Worm (Caenorhabditis elegans) whole organism, L4 larva: ENCODE results near the gene cku-80.
A peak's percentile ranks its signal among the peaks of the same experiment; 100 is the strongest.

Source experiments
- D1046.2 ChIP-seq: fragments of 200-800 bp; sonication (Bioruptor generic); IDR thresholded peaks from 2 replicates; pipeline ENCODE4 v1.3.6; 2022; ENCODE audit warnings: missing genetic modification characterization, missing compliant biosample characterization
- F10B5.3 ChIP-seq: sonication (generic microtip); optimal IDR thresholded peaks from 2 replicates; lab custom pipeline; 2016; ENCODE audit warnings: mild to moderate bottlenecking, missing genetic modification characterization, missing compliant biosample characterization
- F26F4.8 ChIP-seq: fragments of 200-800 bp; sonication (Bioruptor generic); conservative IDR thresholded peaks from 2 replicates; pipeline ENCODE4 v1.3.6; 2022; ENCODE audit warnings: missing genetic modification characterization, missing compliant biosample characterization
- F44E2.7 ChIP-seq: fragments of 200-800 bp; sonication (Bioruptor generic); IDR thresholded peaks from 2 replicates; pipeline ENCODE4 v2.1.2; 2022; ENCODE audit warnings: missing genetic modification characterization, missing compliant biosample characterization
- F49E8.2 ChIP-seq: sonication (generic microtip); optimal IDR thresholded peaks from 2 replicates; lab custom pipeline; 2016; ENCODE audit warnings: missing compliant biosample characterization, mild to moderate bottlenecking, missing genetic modification characterization, borderline replicate concordance
- T20F7.1 ChIP-seq: fragments of 200-800 bp; sonication (Bioruptor generic); optimal IDR thresholded peaks from 2 replicates; lab custom pipeline; 2018; ENCODE audit warnings: mild to moderate bottlenecking, missing genetic modification characterization, missing compliant biosample characterization
- T26A8.4 ChIP-seq: fragments of 200-800 bp; sonication (Bioruptor generic); IDR thresholded peaks from 2 replicates; pipeline ENCODE4 v1.3.6; 2022; ENCODE audit warnings: missing genetic modification characterization, missing compliant biosample characterization
- Y105C5A.15 ChIP-seq: fragments of 200-800 bp; sonication (Bioruptor generic); IDR thresholded peaks from 2 replicates; pipeline ENCODE4 v1.3.6; 2022; ENCODE audit warnings: missing genetic modification characterization, missing compliant biosample characterization
- aha-1 ChIP-seq: fragments of 150-350 bp; peaks from one replicate; lab custom pipeline; 2014; ENCODE audit warnings: missing biosample characterization, missing genetic modification characterization
- arid-1 ChIP-seq: fragments of 200-800 bp; sonication (Bioruptor generic); conservative IDR thresholded peaks from 2 replicates; pipeline ENCODE4 v1.3.6; 2022; ENCODE audit warnings: missing genetic modification reagents, missing genetic modification characterization, missing compliant biosample characterization
- ceh-20 ChIP-seq: fragments of 200-800 bp; sonication (Bioruptor generic); IDR thresholded peaks from 2 replicates; pipeline ENCODE4 v1.3.6; 2022; ENCODE audit warnings: missing genetic modification reagents, missing genetic modification characterization, missing compliant biosample characterization
- ceh-28 ChIP-seq: fragments of 150-350 bp; optimal IDR thresholded peaks from 2 replicates; lab custom pipeline; 2014; ENCODE audit warnings: missing biosample characterization, missing genetic modification reagents, missing genetic modification characterization
- ceh-32 ChIP-seq: sonication (generic microtip); optimal IDR thresholded peaks from 2 replicates; lab custom pipeline; 2016; ENCODE audit warnings: mild to moderate bottlenecking, missing genetic modification characterization, missing compliant biosample characterization; ENCODE audit not compliant: poor library complexity
- ceh-44 ChIP-seq: fragments of 200-800 bp; sonication (Bioruptor generic); IDR thresholded peaks from 2 replicates; pipeline ENCODE4 v1.3.6; 2022; ENCODE audit warnings: missing genetic modification reagents, missing genetic modification characterization, missing compliant biosample characterization
- ceh-82 ChIP-seq: sonication (generic microtip); optimal IDR thresholded peaks from 2 replicates; lab custom pipeline; 2017; ENCODE audit warnings: missing biosample characterization, missing genetic modification characterization
- daf-12 ChIP-seq: fragments of 150-350 bp; optimal IDR thresholded peaks from 2 replicates; lab custom pipeline; 2014; ENCODE audit warnings: missing biosample characterization, missing genetic modification reagents, missing genetic modification characterization
- daf-8 ChIP-seq: fragments of 200-800 bp; sonication (Bioruptor generic); IDR thresholded peaks from 2 replicates; pipeline ENCODE4 v1.3.6; 2022; ENCODE audit warnings: missing genetic modification characterization, missing compliant biosample characterization
- dmd-8 ChIP-seq: fragments of 200-800 bp; sonication (Bioruptor generic); IDR thresholded peaks from 2 replicates; pipeline ENCODE4 v1.3.6; 2022; ENCODE audit warnings: missing genetic modification characterization, missing compliant biosample characterization
- dve-1 ChIP-seq: sonication (generic microtip); optimal IDR thresholded peaks from 2 replicates; lab custom pipeline; 2017; ENCODE audit warnings: antibody characterized with exemption, mild to moderate bottlenecking, missing genetic modification characterization, missing compliant biosample characterization; ENCODE audit not compliant: insufficient read depth
- egl-27 ChIP-seq: sonication (generic microtip); optimal IDR thresholded peaks from 3 replicates; lab custom pipeline; 2017; ENCODE audit warnings: missing biosample characterization, missing genetic modification reagents, missing genetic modification characterization
- egl-43 ChIP-seq: fragments of 200-800 bp; sonication (Bioruptor generic); IDR thresholded peaks from 2 replicates; pipeline ENCODE4 v1.3.6; 2022; ENCODE audit warnings: missing genetic modification reagents, missing genetic modification characterization, missing compliant biosample characterization
- jun-1 ChIP-seq: fragments of 150-350 bp; optimal IDR thresholded peaks from 2 replicates; lab custom pipeline; 2014; ENCODE audit warnings: missing biosample characterization, missing genetic modification reagents, missing genetic modification characterization
- lin-1 ChIP-seq: fragments of 200-800 bp; sonication (Bioruptor generic); IDR thresholded peaks from 2 replicates; pipeline ENCODE4 v1.3.6; 2022; ENCODE audit warnings: missing genetic modification reagents, missing genetic modification characterization, missing compliant biosample characterization
- lin-38 ChIP-seq: fragments of 200-800 bp; sonication (Bioruptor generic); IDR thresholded peaks from 2 replicates; pipeline ENCODE4 v1.3.6; 2022; ENCODE audit warnings: missing genetic modification reagents, missing genetic modification characterization, missing compliant biosample characterization
- lin-39 ChIP-seq: fragments of 150-350 bp; optimal IDR thresholded peaks from 2 replicates; lab custom pipeline; 2014; ENCODE audit warnings: missing biosample characterization, missing genetic modification reagents, missing genetic modification characterization
- madf-9 ChIP-seq: fragments of 200-800 bp; sonication (Bioruptor generic); conservative IDR thresholded peaks from 2 replicates; pipeline ENCODE4 v1.3.6; 2022; ENCODE audit warnings: missing genetic modification reagents, missing genetic modification characterization, missing compliant biosample characterization
- mdt-29 ChIP-seq: fragments of 200-800 bp; sonication (Bioruptor generic); IDR thresholded peaks from 2 replicates; pipeline ENCODE4 v1.3.6; 2022; ENCODE audit warnings: missing genetic modification reagents, missing genetic modification characterization, missing compliant biosample characterization
- mes-2 ChIP-seq: sonication (generic microtip); optimal IDR thresholded peaks from 2 replicates; lab custom pipeline; 2016; ENCODE audit warnings: missing genotype, mild to moderate bottlenecking, missing genetic modification characterization, missing compliant biosample characterization; ENCODE audit not compliant: poor library complexity, severe bottlenecking
- mxl-2 ChIP-seq: fragments of 200-800 bp; sonication (Bioruptor generic); conservative IDR thresholded peaks from 2 replicates; pipeline ENCODE4 v1.3.6; 2022; ENCODE audit warnings: missing genetic modification reagents, missing genetic modification characterization, missing compliant biosample characterization
- nhr-76 ChIP-seq: fragments of 150-350 bp; optimal IDR thresholded peaks from 2 replicates; lab custom pipeline; 2014; ENCODE audit warnings: missing biosample characterization, missing genetic modification characterization
- php-3 ChIP-seq: fragments of 200-800 bp; sonication (Bioruptor generic); IDR thresholded peaks from 2 replicates; pipeline ENCODE4 v1.3.6; 2022; ENCODE audit warnings: missing genetic modification reagents, missing genetic modification characterization, missing compliant biosample characterization
- snpc-4 ChIP-seq: fragments of 150-350 bp; optimal IDR thresholded peaks from 2 replicates; lab custom pipeline; 2014; ENCODE audit warnings: missing biosample characterization, missing genetic modification characterization
- spr-3 ChIP-seq: fragments of 200-800 bp; sonication (Bioruptor generic); optimal IDR thresholded peaks from 2 replicates; lab custom pipeline; 2018; ENCODE audit warnings: mild to moderate bottlenecking, missing genetic modification characterization, missing compliant biosample characterization
- zip-11 ChIP-seq: fragments of 200-800 bp; sonication (Bioruptor generic); IDR thresholded peaks from 2 replicates; pipeline ENCODE4 v1.3.6; 2022; ENCODE audit warnings: missing genetic modification characterization, missing compliant biosample characterization
- zip-2 ChIP-seq: fragments of 150-350 bp; optimal IDR thresholded peaks from 2 replicates; lab custom pipeline; 2014; ENCODE audit warnings: missing biosample characterization, missing genetic modification characterization
- ztf-11 ChIP-seq: fragments of 150-350 bp; optimal IDR thresholded peaks from 2 replicates; lab custom pipeline; 2014; ENCODE audit warnings: missing biosample characterization, missing genetic modification characterization
- ztf-7 ChIP-seq: fragments of 150-350 bp; optimal IDR thresholded peaks from 2 replicates; lab custom pipeline; 2014; ENCODE audit warnings: missing biosample characterization, missing genetic modification characterization

cku-80 gene

DNA sequence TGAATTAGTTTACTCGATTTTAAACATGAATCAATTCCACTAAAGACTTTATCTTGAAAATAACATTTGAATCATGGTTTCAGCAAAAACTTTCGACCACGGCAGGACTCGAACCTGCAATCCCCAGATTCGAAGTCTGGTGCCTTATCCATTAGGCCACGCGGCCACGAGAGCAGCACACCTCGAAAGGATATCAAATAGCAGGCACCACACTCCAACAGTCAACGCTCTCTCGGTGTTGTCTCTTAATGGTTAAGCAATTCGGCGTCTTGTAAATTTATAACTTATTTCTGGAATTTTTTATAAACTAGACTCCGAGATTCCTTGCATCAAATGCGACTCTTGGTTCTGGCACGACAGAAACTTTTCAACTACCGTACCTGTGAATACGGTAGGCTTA lies 51.1 kb downstream of the cku-80 start (continued):
- TF ChIP-seq ceh-28 (no peak), daf-12 (tag; lab: Kevin White, UChicago) (no peak), spr-3 (GFP tag; lab: Kevin White, UChicago) (peak; percentile 84), madf-9 (GFP tag; lab: Robert Waterston, UW) (peak; percentile 52; the same call in 1 of the 2 replicates), ztf-7 (tag; lab: Kevin White, UChicago) (peak; percentile 64), Y105C5A.15 (GFP tag; lab: Robert Waterston, UW) (peak; percentile 85), zip-11 (no peak), lin-1 (GFP tag; lab: Robert Waterston, UW) (peak; percentile 34; the same call in 1 of the 2 replicates), ceh-20 (GFP tag; lab: Robert Waterston, UW) (no peak), arid-1 (GFP tag; lab: Robert Waterston, UW) (peak; percentile 88), mdt-29 (GFP tag; lab: Robert Waterston, UW) (peak; percentile 81), egl-43 (GFP tag; lab: Robert Waterston, UW) (peak; percentile 91), snpc-4 (tag; lab: Kevin White, UChicago) (no peak), dmd-8 (GFP tag; lab: Robert Waterston, UW) (peak; percentile 86), ceh-82 (tag; lab: Kevin White, UChicago) (no peak), jun-1 (tag; lab: Kevin White, UChicago) (no peak), mxl-2 (GFP tag; lab: Robert Waterston, UW) (no peak), ceh-32 (no peak), egl-27 (tag; lab: Kevin White, UChicago) (no peak), zip-2 (tag; lab: Kevin White, UChicago) (no peak), daf-8 (GFP tag; lab: Robert Waterston, UW) (no peak; the same call in 1 of the 2 replicates), lin-39 (tag; lab: Kevin White, UChicago) (no peak), F26F4.8 (GFP tag; lab: Robert Waterston, UW) (peak; percentile 78; the same call in 1 of the 2 replicates), T20F7.1 (GFP tag; lab: Kevin White, UChicago) (no peak), aha-1 (tag; lab: Kevin White, UChicago) (peak; percentile 35), T26A8.4 (peak; percentile 87), ztf-11 (tag; lab: Kevin White, UChicago) (no peak), dve-1 (peak; percentile 67), F49E8.2 (tag; lab: Kevin White, UChicago) (peak; percentile 59), ceh-44 (peak; percentile 87), F10B5.3 (tag; lab: Kevin White, UChicago) (peak; percentile 45), nhr-76 (tag; lab: Kevin White, UChicago) (no peak), mes-2 (tag; lab: Kevin White, UChicago) (peak; percentile 84), lin-38 (GFP tag; lab: Robert Waterston, UW) (peak; percentile 77), F44E2.7 (GFP tag; lab: Robert Waterston, UW) (peak; percentile 78; the same call in 1 of the 2 replicates), D1046.2 (GFP tag; lab: Robert Waterston, UW) (peak; percentile 78), php-3 (GFP tag; lab: Robert Waterston, UW) (peak; percentile 35; the same call in 1 of the 2 replicates)
